Fruit fly (Drosophila melanogaster): ENCODE results near the gene COX8.

COX8 gene

DNA sequence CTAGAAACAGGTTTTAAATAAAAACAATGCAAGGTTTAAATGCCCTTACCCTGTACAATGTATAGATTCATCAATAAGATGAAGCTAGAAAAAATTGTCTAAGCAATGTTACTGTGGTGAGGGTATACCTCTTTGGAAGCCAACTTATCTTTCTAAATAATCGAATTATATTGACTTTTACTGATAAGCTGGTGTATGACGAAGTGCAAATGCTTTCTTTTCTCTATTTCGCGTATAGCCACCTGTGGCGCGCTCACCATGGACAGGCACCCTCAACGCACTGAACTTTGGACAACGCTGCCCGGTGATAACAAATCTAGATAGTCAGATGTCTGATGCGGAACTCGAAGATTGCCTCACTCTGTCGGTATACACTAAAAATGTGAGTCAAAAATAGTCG, 37.3 kb downstream of the COX8 start (continued):
- no peak for TF ChIP-seq CG10274 (GFP tag; optimal IDR thresholded peaks at IDR 0.05)
- TF ChIP-seq caup (GFP tag; optimal IDR thresholded peaks at IDR 0.05; ENCODE audit: severe bottlenecking), result no peak
- TF ChIP-seq CG17802 (tag; optimal IDR thresholded peaks at IDR 0.05), result no peak
- no peak for TF ChIP-seq wor (GFP tag; IDR thresholded peaks at IDR 0.05)
- TF ChIP-seq CG6175 (GFP tag; IDR thresholded peaks at IDR 0.05), result no peak
- no peak for TF ChIP-seq CG12236 (GFP tag; optimal IDR thresholded peaks at IDR 0.05)
- no peak for TF ChIP-seq Dref (GFP tag; IDR thresholded peaks at IDR 0.05)
- TF ChIP-seq CG13624 (GFP tag; optimal IDR thresholded peaks at IDR 0.05), result peak; percentile 9
- TF ChIP-seq CG12299 (tag; optimal IDR thresholded peaks at IDR 0.05), result no peak
- TF ChIP-seq Hmx (GFP tag; optimal IDR thresholded peaks at IDR 0.05), result no peak
- TF ChIP-seq CG14441 (GFP tag; IDR thresholded peaks at IDR 0.05), result peak; percentile 26; the same call in 1 of the 2 replicates
- no peak for TF ChIP-seq ara (GFP tag; IDR thresholded peaks at IDR 0.05)
- TF ChIP-seq CG1529 (GFP tag; optimal IDR thresholded peaks at IDR 0.05), result no peak
- TF ChIP-seq CTCF (GFP tag; optimal IDR thresholded peaks at IDR 0.05), result no peak
- peak; percentile 5 for TF ChIP-seq CG2120 (GFP tag; optimal IDR thresholded peaks at IDR 0.05)
- no peak for TF ChIP-seq Optix (GFP tag; IDR thresholded peaks at IDR 0.05)
- TF ChIP-seq sna (GFP tag; IDR thresholded peaks at IDR 0.05; ENCODE audit: partially characterized antibody), result no peak
- no peak for TF ChIP-seq salm (tag; optimal IDR thresholded peaks at IDR 0.05)
- TF ChIP-seq CG17829 (tag; optimal IDR thresholded peaks at IDR 0.05), result no peak
- no peak for TF ChIP-seq pum (GFP tag; optimal IDR thresholded peaks at IDR 0.05)
- no peak for TF ChIP-seq lov (optimal IDR thresholded peaks at IDR 0.05)
- TF ChIP-seq lov (GFP tag; IDR thresholded peaks at IDR 0.05), result no peak
- TF ChIP-seq CG9876 (GFP tag; optimal IDR thresholded peaks at IDR 0.05), result no peak
- TF ChIP-seq Sry-δ (GFP tag; optimal IDR thresholded peaks at IDR 0.05), result no peak
- peak; percentile 27 for TF ChIP-seq CG7839 (tag; optimal IDR thresholded peaks at IDR 0.05)
- no peak for TF ChIP-seq gcm2 (GFP tag; optimal IDR thresholded peaks at IDR 0.05)
- TF ChIP-seq maf-S (GFP tag; optimal IDR thresholded peaks at IDR 0.05), result no peak
- TF ChIP-seq chif (GFP tag; optimal IDR thresholded peaks at IDR 0.05), result no peak
- TF ChIP-seq pros (GFP tag; optimal IDR thresholded peaks at IDR 0.05), result no peak
- no peak for TF ChIP-seq hth (optimal IDR thresholded peaks at IDR 0.05)
- TF ChIP-seq ase (GFP tag; IDR thresholded peaks at IDR 0.05), result no peak
- no peak for TF ChIP-seq schlank (tag; optimal IDR thresholded peaks at IDR 0.05)
- TF ChIP-seq ap (GFP tag; IDR thresholded peaks at IDR 0.05), result no peak
- TF ChIP-seq D (optimal IDR thresholded peaks at IDR 0.05), result no peak
- TF ChIP-seq D (GFP tag; optimal IDR thresholded peaks at IDR 0.05), result no peak
- no peak for TF ChIP-seq Atf3 (GFP tag; optimal IDR thresholded peaks at IDR 0.05)
- no peak for TF ChIP-seq Spps (tag; optimal IDR thresholded peaks at IDR 0.05)
- no peak for TF ChIP-seq hb (GFP tag; IDR thresholded peaks at IDR 0.05; ENCODE audit: partially characterized antibody)
- TF ChIP-seq CG11695 (GFP tag; IDR thresholded peaks at IDR 0.05), result peak; percentile 46; the same call in 1 of the 3 replicates
- TF ChIP-seq CG13424 (tag; optimal IDR thresholded peaks at IDR 0.05), result no peak
- no peak for TF ChIP-seq jigr1 (GFP tag; IDR thresholded peaks at IDR 0.05)
- peak; percentile 38 for TF ChIP-seq gem (tag; optimal IDR thresholded peaks at IDR 0.05)
- no peak for TF ChIP-seq Fer2 (tag; optimal IDR thresholded peaks at IDR 0.05)
- no peak for TF ChIP-seq CG17186 (GFP tag; optimal IDR thresholded peaks at IDR 0.05)
- no peak for TF ChIP-seq CG17328 (GFP tag; IDR thresholded peaks at IDR 0.05)
- TF ChIP-seq CG31388 (GFP tag; optimal IDR thresholded peaks at IDR 0.05), result no peak
- no peak for TF ChIP-seq dan (GFP tag; IDR thresholded peaks at IDR 0.05)
- peak; percentile 39; the same call in 1 of the 2 replicates for TF ChIP-seq E2f1 (GFP tag; IDR thresholded peaks at IDR 0.05)
- no peak for TF ChIP-seq YL-1 (GFP tag; optimal IDR thresholded peaks at IDR 0.05)
- no peak for TF ChIP-seq ro (GFP tag; IDR thresholded peaks at IDR 0.05)
- no peak for TF ChIP-seq Hand (GFP tag; optimal IDR thresholded peaks at IDR 0.05)
- TF ChIP-seq CG12071 (GFP tag; optimal IDR thresholded peaks at IDR 0.05), result peak; percentile 3
- TF ChIP-seq CG6683 (GFP tag; optimal IDR thresholded peaks at IDR 0.05), result no peak
- no peak for TF ChIP-seq Neu2 (GFP tag; optimal IDR thresholded peaks at IDR 0.05; ENCODE audit: borderline replicate concordance)

Data from whole organism, embryonic.